Worm (Caenorhabditis elegans) whole organism, late embryonic: ENCODE results near the gene mbr-1.

Experiments
- K09A11.1 ChIP-seq: sonication (generic microtip); optimal IDR thresholded peaks from 2 replicates; lab custom pipeline; 2017; ENCODE audit warnings: antibody characterized with exemption, mild to moderate bottlenecking, missing genetic modification characterization, missing compliant biosample characterization; ENCODE audit not compliant: insufficient read depth
- ceh-45 ChIP-seq: fragments of 200-800 bp; sonication (Bioruptor generic); IDR thresholded peaks from 2 replicates; pipeline ENCODE4 v1.3.6; 2022; ENCODE audit warnings: missing genetic modification reagents, missing genetic modification characterization, missing compliant biosample characterization
- ceh-48 ChIP-seq: sonication (generic microtip); optimal IDR thresholded peaks from 2 replicates; lab custom pipeline; 2016; ENCODE audit warnings: missing genetic modification characterization, inconsistent platforms, missing compliant biosample characterization
- ceh-9 ChIP-seq: sonication (generic microtip); optimal IDR thresholded peaks from 2 replicates; lab custom pipeline; 2016; ENCODE audit warnings: mild to moderate bottlenecking, missing genetic modification characterization, inconsistent platforms, missing compliant biosample characterization
- dve-1 ChIP-seq: sonication (generic microtip); optimal IDR thresholded peaks from 2 replicates; lab custom pipeline; 2017; ENCODE audit warnings: antibody characterized with exemption, mild to moderate bottlenecking, missing genetic modification characterization, missing compliant biosample characterization
- lin-11 ChIP-seq: fragments of 200-800 bp; sonication (Bioruptor generic); optimal IDR thresholded peaks from 2 replicates; lab custom pipeline; 2018; ENCODE audit warnings: mild to moderate bottlenecking, missing genetic modification characterization, missing compliant biosample characterization
- mec-3 ChIP-seq: sonication (generic microtip); optimal IDR thresholded peaks from 2 replicates; lab custom pipeline; 2016; ENCODE audit warnings: borderline replicate concordance, missing genetic modification characterization, missing compliant biosample characterization
- pha-4 ChIP-seq: fragments of 150-350 bp; optimal IDR thresholded peaks from 2 replicates; lab custom pipeline; 2018; ENCODE audit warnings: missing biosample characterization, missing genetic modification reagents, missing genetic modification characterization
- pros-1 ChIP-seq: fragments of 150-350 bp; optimal IDR thresholded peaks from 2 replicates; lab custom pipeline; 2014; ENCODE audit warnings: missing biosample characterization, missing genetic modification reagents, missing genetic modification characterization
- ref-2 ChIP-seq: sonication (generic microtip); optimal IDR thresholded peaks from 2 replicates; lab custom pipeline; 2016; ENCODE audit warnings: missing genetic modification characterization, missing compliant biosample characterization
- zip-5 ChIP-seq: sonication (generic microtip); optimal IDR thresholded peaks from 2 replicates; lab custom pipeline; 2016; ENCODE audit warnings: missing genetic modification characterization, missing compliant biosample characterization

DNA sequence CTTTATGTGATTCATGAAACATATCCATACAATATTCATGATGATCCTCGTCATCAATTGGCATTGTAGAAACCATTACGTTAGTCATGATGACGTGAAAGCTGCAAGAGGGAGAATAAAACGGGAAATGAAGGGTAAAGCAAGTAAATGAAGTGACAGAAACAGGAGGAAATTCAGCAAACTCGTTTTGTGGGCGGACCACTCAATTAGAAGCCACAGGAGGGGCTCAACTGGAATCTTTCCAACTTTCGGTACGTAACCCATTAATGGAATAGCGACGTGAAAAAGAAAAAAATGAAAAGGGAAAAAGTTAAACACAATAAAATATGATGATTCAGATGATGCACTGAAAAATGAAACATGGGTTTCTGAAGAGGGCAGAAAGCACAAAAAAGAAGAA, 4.8 kb downstream of the mbr-1 start, which contains the start of gene T01C1.4:
- TF ChIP-seq ref-2 (tag; lab: Kevin White, UChicago) (no peak), pha-4 (tag; lab: Kevin White, UChicago) (no peak), K09A11.1 (no peak), ceh-48 (tag; lab: Kevin White, UChicago) (no peak), lin-11 (tag; lab: Kevin White, UChicago) (no peak), ceh-9 (tag; lab: Kevin White, UChicago) (no peak), dve-1 (tag; lab: Kevin White, UChicago) (no peak), mec-3 (tag; lab: Kevin White, UChicago) (no peak), pros-1 (tag; lab: Kevin White, UChicago) (no peak), zip-5 (no peak), ceh-45 (GFP tag; lab: Robert Waterston, UW) (no peak)
